2 worm cellular contexts compared by ENCODE assay signal in the genomic region with DNA sequence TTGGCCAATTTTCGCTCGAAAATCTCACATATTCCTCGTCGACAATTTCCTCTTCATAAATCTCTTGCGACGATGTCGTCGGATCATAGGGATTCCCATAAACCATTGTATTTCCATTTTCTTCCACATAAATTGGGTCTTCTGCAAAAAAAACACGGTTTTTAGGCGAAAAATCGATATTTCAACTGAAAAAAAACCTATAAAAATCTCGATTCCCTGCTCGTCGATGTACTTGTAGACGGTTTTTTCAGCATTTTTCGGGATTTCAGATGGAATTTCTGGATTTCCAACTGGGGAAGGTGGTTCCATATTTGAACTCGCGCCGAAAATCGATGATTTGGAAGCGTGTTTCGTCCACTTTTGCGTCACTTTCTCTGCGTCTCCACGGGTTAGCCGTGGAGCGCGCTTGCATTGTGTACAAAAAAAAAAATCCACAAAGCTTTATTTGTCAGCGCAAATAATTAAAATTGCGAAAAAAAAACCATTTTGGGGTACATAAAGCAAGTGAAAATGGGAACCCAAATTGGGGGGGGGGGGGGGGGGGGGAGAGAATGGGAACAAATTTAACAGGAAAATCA.
TF ChIP-seq lines count a peak whose summit lies in the region.

Gene Y39B6A.43 (minus strand): TSS at position 351 of the 578 bp plus-strand sequence.

TF ChIP-seq in whole organism, L1 larva, 84 proteins besides CTCF, POLR2A, EP300 and RAD21 (continued from another document):
- TF ChIP-seq nhr-90 (tag; optimal IDR thresholded peaks at IDR 0.05; lab: Kevin White, UChicago; ENCODE audit: poor library complexity) (peak; percentile 97), fkh-4 (tag; optimal IDR thresholded peaks at IDR 0.05; lab: Kevin White, UChicago; ENCODE audit: borderline replicate concordance) (peak; percentile 75), blmp-1 (tag; optimal IDR thresholded peaks at IDR 0.05; lab: Kevin White, UChicago) (peak; percentile 66), hlh-4 (tag; optimal IDR thresholded peaks at IDR 0.05; lab: Kevin White, UChicago) (no peak), nhr-85 (tag; lab: Kevin White, UChicago) (peak; percentile 97), nhr-19 (GFP tag; conservative IDR thresholded peaks at IDR 0.05; lab: Robert Waterston, UW) (peak; percentile 99), lsy-2 (tag; optimal IDR thresholded peaks at IDR 0.05; lab: Kevin White, UChicago) (peak; percentile 97), zag-1 (tag; optimal IDR thresholded peaks at IDR 0.05; lab: Kevin White, UChicago) (peak; percentile 58), tlp-1 (tag; optimal IDR thresholded peaks at IDR 0.05; lab: Kevin White, UChicago) (no peak), nhr-28 (tag; optimal IDR thresholded peaks at IDR 0.05; lab: Kevin White, UChicago) (no peak), sptf-1 (tag; optimal IDR thresholded peaks at IDR 0.05; lab: Kevin White, UChicago) (no peak), dsc-1 (tag; optimal IDR thresholded peaks at IDR 0.05; lab: Kevin White, UChicago) (peak; percentile 90), pqm-1 (tag; optimal IDR thresholded peaks at IDR 0.05; lab: Kevin White, UChicago) (peak; percentile 80), unc-98 (GFP tag; IDR thresholded peaks at IDR 0.05; lab: Robert Waterston, UW) (peak; percentile 78), unc-86 (tag; optimal IDR thresholded peaks at IDR 0.05; lab: Kevin White, UChicago) (peak; percentile 96), pax-3 (tag; optimal IDR thresholded peaks at IDR 0.05; lab: Kevin White, UChicago) (peak; percentile 94), lir-3 (tag; optimal IDR thresholded peaks at IDR 0.05; lab: Kevin White, UChicago; ENCODE audit: poor library complexity) (peak; percentile 85), nhr-71 (tag; optimal IDR thresholded peaks at IDR 0.05; lab: Kevin White, UChicago) (peak; percentile 98), zip-4 (GFP tag; optimal IDR thresholded peaks at IDR 0.05; lab: Kevin White, UChicago) (peak; percentile 87), nhr-76 (tag; optimal IDR thresholded peaks at IDR 0.05; lab: Kevin White, UChicago) (peak; percentile 3), ceh-90 (tag; optimal IDR thresholded peaks at IDR 0.05; lab: Kevin White, UChicago) (peak; percentile 63), ztf-4 (tag; optimal IDR thresholded peaks at IDR 0.05; lab: Kevin White, UChicago) (peak; percentile 91), egl-13 (tag; optimal IDR thresholded peaks at IDR 0.05; lab: Kevin White, UChicago) (peak; percentile 89), xbp-1 (tag; optimal IDR thresholded peaks at IDR 0.05; lab: Kevin White, UChicago) (peak; percentile 93), nhr-77 (tag; optimal IDR thresholded peaks at IDR 0.05; lab: Kevin White, UChicago) (peak; percentile 97), aly-2 (tag; optimal IDR thresholded peaks at IDR 0.05; lab: Kevin White, UChicago) (peak; percentile 66), jun-1 (tag; optimal IDR thresholded peaks at IDR 0.05; lab: Kevin White, UChicago) (peak; percentile 96), sup-37 (GFP tag; optimal IDR thresholded peaks at IDR 0.05; lab: Kevin White, UChicago) (peak; percentile 80), hlh-17 (GFP tag; optimal IDR thresholded peaks at IDR 0.05; lab: Kevin White, UChicago; ENCODE audit: borderline replicate concordance) (peak; percentile 68)
TF ChIP-seq in whole organism, L1 larva: peak in this region for 70.

TF ChIP-seq in whole organism, young adult, 124 proteins besides CTCF, POLR2A, EP300 and RAD21 (continued from another document):
- TF ChIP-seq cebp-1 (GFP tag; IDR thresholded peaks at IDR 0.05; lab: Robert Waterston, UW) (peak; percentile 83), cebp-1 (tag; optimal IDR thresholded peaks at IDR 0.05; lab: Kevin White, UChicago) (peak; percentile 94), snpc-1.1 (tag; optimal IDR thresholded peaks at IDR 0.05; lab: Kevin White, UChicago; ENCODE audit: insufficient read depth) (peak; percentile 64), him-1 (tag; optimal IDR thresholded peaks at IDR 0.05; lab: Kevin White, UChicago) (peak; percentile 71), tbx-9 (tag; optimal IDR thresholded peaks at IDR 0.05; lab: Kevin White, UChicago; ENCODE audit: borderline replicate concordance) (no peak), nfya-1 (tag; optimal IDR thresholded peaks at IDR 0.05; lab: Kevin White, UChicago; ENCODE audit: borderline replicate concordance, insufficient read depth) (no peak), egl-18 (GFP tag; IDR thresholded peaks at IDR 0.05; lab: Robert Waterston, UW) (peak; percentile 93), ama-1 (optimal IDR thresholded peaks at IDR 0.05; lab: Kevin White, UChicago) (no peak), ama-1 (GFP tag; optimal IDR thresholded peaks at IDR 0.05; lab: Kevin White, UChicago) (peak in 1 of 2 experiments; percentile 53), K11D2.4 (GFP tag; IDR thresholded peaks at IDR 0.05; lab: Robert Waterston, UW) (peak; percentile 99), ztf-6 (GFP tag; IDR thresholded peaks at IDR 0.05; lab: Robert Waterston, UW) (peak; percentile 80; the same call in 1 of the 2 replicates), nhr-80 (tag; optimal IDR thresholded peaks at IDR 0.05; lab: Kevin White, UChicago) (peak; percentile 67), Y79H2A.3 (GFP tag; conservative IDR thresholded peaks at IDR 0.05; lab: Robert Waterston, UW) (peak; percentile 97), ekl-4 (GFP tag; IDR thresholded peaks at IDR 0.05; lab: Robert Waterston, UW) (peak; percentile 97), Y95B8A.8 (GFP tag; IDR thresholded peaks at IDR 0.05; lab: Robert Waterston, UW) (peak; percentile 98), egrh-3 (GFP tag; IDR thresholded peaks at IDR 0.05; lab: Robert Waterston, UW) (peak; percentile 63), T07F8.4 (tag; optimal IDR thresholded peaks at IDR 0.05; lab: Kevin White, UChicago) (no peak), F52B5.7 (tag; optimal IDR thresholded peaks at IDR 0.05; lab: Kevin White, UChicago) (peak; percentile 97), atf-7 (tag; optimal IDR thresholded peaks at IDR 0.05; lab: Kevin White, UChicago) (peak; percentile 95), cebp-2 (GFP tag; IDR thresholded peaks at IDR 0.05; lab: Robert Waterston, UW) (peak; percentile 90; the same call in 1 of the 2 replicates), fkh-3 (tag; optimal IDR thresholded peaks at IDR 0.05; lab: Kevin White, UChicago) (no peak), madf-10 (tag; optimal IDR thresholded peaks at IDR 0.05; lab: Kevin White, UChicago) (peak; percentile 88), hlh-12 (tag; optimal IDR thresholded peaks at IDR 0.05; lab: Kevin White, UChicago) (no peak), ztf-22 (GFP tag; optimal IDR thresholded peaks at IDR 0.05; lab: Kevin White, UChicago) (peak; percentile 84), ets-4 (GFP tag; optimal IDR thresholded peaks at IDR 0.05; lab: Kevin White, UChicago) (peak; percentile 53), B0019.2 (GFP tag; conservative IDR thresholded peaks at IDR 0.05; lab: Robert Waterston, UW) (peak; percentile 91), nhr-120 (GFP tag; IDR thresholded peaks at IDR 0.05; lab: Robert Waterston, UW) (peak; percentile 91; the same call in 1 of the 2 replicates), hmg-1.2 (GFP tag; IDR thresholded peaks at IDR 0.05; lab: Robert Waterston, UW) (peak; percentile 93), Y53F4B.3 (GFP tag; IDR thresholded peaks at IDR 0.05; lab: Robert Waterston, UW) (peak; percentile 88), dox-1 (GFP tag; IDR thresholded peaks at IDR 0.05; lab: Robert Waterston, UW) (peak; percentile 99), unc-62 (GFP tag; optimal IDR thresholded peaks at IDR 0.05; lab: Kevin White, UChicago) (peak; percentile 62), somi-1 (GFP tag; optimal IDR thresholded peaks at IDR 0.05; lab: Kevin White, UChicago) (peak; percentile 87), C17E4.6 (GFP tag; IDR thresholded peaks at IDR 0.05; lab: Robert Waterston, UW) (peak; percentile 94), lir-1 (GFP tag; conservative IDR thresholded peaks at IDR 0.05; lab: Robert Waterston, UW) (peak; percentile 97), let-526 (GFP tag; IDR thresholded peaks at IDR 0.05; lab: Robert Waterston, UW) (peak; percentile 98), pbrm-1 (GFP tag; IDR thresholded peaks at IDR 0.05; lab: Robert Waterston, UW) (peak; percentile 99), ztf-25 (GFP tag; IDR thresholded peaks at IDR 0.05; lab: Robert Waterston, UW) (0 out of 2 replicates have a peak, but pooled peaks have one; percentile 70), nhr-90 (tag; optimal IDR thresholded peaks at IDR 0.05; lab: Kevin White, UChicago) (peak; percentile 59), F10E7.11 (tag; optimal IDR thresholded peaks at IDR 0.05; lab: Kevin White, UChicago) (peak; percentile 86)
